Fruit fly (Drosophila melanogaster): ENCODE results near the gene CG4452.

- TF ChIP-seq CTCF (optimal IDR thresholded peaks at IDR 0.05) = no peak
- no peak for TF ChIP-seq CG8478 (optimal IDR thresholded peaks at IDR 0.05)
Measured at dm6 chr3L:9400697-9401353, 33.6 kb downstream of the CG4452 start.
